Fruit fly (Drosophila melanogaster) whole organism, pupa: ENCODE data around the gene CG15347.

ENCODE experiments used
- CG10348 ChIP-seq: fragments of 200-800 bp; sonication (Bioruptor generic); IDR thresholded peaks from 2 replicates; pipeline ENCODE4 v1.3.6; 2022; ENCODE audit warnings: missing biosample characterization, missing genetic modification characterization
- CG12605 ChIP-seq: fragments of 200-800 bp; sonication (Bioruptor generic); IDR thresholded peaks from 2 replicates; pipeline ENCODE4 v1.3.6; 2022; ENCODE audit warnings: missing biosample characterization, missing genetic modification characterization
- CG13204 ChIP-seq: fragments of 200-800 bp; sonication (Bioruptor generic); optimal IDR thresholded peaks from 2 replicates; lab custom pipeline; 2018; ENCODE audit warnings: missing biosample characterization, mild to moderate bottlenecking, missing genetic modification characterization, moderate library complexity
- CG14655 ChIP-seq: fragments of 200-800 bp; sonication (Bioruptor generic); optimal IDR thresholded peaks from 3 replicates; lab custom pipeline; 2017; ENCODE audit warnings: mild to moderate bottlenecking, missing biosample characterization, missing genetic modification reagents, missing genetic modification characterization
- CG15710 ChIP-seq: fragments of 200-800 bp; sonication (Bioruptor generic); optimal IDR thresholded peaks from 2 replicates; lab custom pipeline; 2018; ENCODE audit warnings: missing biosample characterization, mild to moderate bottlenecking, missing genetic modification characterization, moderate library complexity
- CG17806 ChIP-seq: fragments of 200-800 bp; sonication (Bioruptor generic); optimal IDR thresholded peaks from 2 replicates; lab custom pipeline; 2018; ENCODE audit warnings: missing biosample characterization, mild to moderate bottlenecking, missing genetic modification characterization, moderate library complexity
- CG32121 ChIP-seq: fragments of 200-800 bp; sonication (Bioruptor generic); IDR thresholded peaks from 2 replicates; pipeline ENCODE4 v1.3.6; 2022; ENCODE audit warnings: missing biosample characterization, missing genetic modification characterization
- CG34367 ChIP-seq: fragments of 200-800 bp; sonication (Bioruptor generic); optimal IDR thresholded peaks from 2 replicates; lab custom pipeline; 2018; ENCODE audit warnings: missing biosample characterization, mild to moderate bottlenecking, missing genetic modification characterization
- CG4496 ChIP-seq: fragments of 200-800 bp; sonication (Bioruptor generic); IDR thresholded peaks from 3 replicates; pipeline ENCODE4 v1.3.6; 2022; ENCODE audit warnings: missing biosample characterization, missing genetic modification characterization
- CG8159 ChIP-seq: fragments of 200-800 bp; sonication (Bioruptor generic); optimal IDR thresholded peaks from 3 replicates; lab custom pipeline; 2018; ENCODE audit warnings: missing biosample characterization, mild to moderate bottlenecking, missing genetic modification characterization, moderate library complexity
- CG8301 ChIP-seq: fragments of 200-800 bp; sonication (Bioruptor generic); optimal IDR thresholded peaks from 2 replicates; lab custom pipeline; 2018; ENCODE audit warnings: missing biosample characterization, mild to moderate bottlenecking, missing genetic modification characterization
- CG9948 ChIP-seq: fragments of 200-800 bp; sonication (Bioruptor generic); optimal IDR thresholded peaks from 2 replicates; lab custom pipeline; 2018; ENCODE audit warnings: missing biosample characterization, mild to moderate bottlenecking, missing genetic modification characterization, moderate library complexity
- D1 ChIP-seq: fragments of 200-800 bp; sonication (Bioruptor generic); optimal IDR thresholded peaks from 2 replicates; lab custom pipeline; 2018; ENCODE audit warnings: missing biosample characterization, mild to moderate bottlenecking, missing genetic modification characterization, moderate library complexity
- EcR ChIP-seq: fragments of 200-800 bp; sonication (Bioruptor generic); optimal IDR thresholded peaks from 3 replicates; lab custom pipeline; 2019; ENCODE audit warnings: missing biosample characterization, missing genetic modification characterization, mild to moderate bottlenecking, moderate library complexity, missing genetic modification reagents
- Ets98B ChIP-seq: fragments of 200-800 bp; sonication (Bioruptor generic); IDR thresholded peaks from 2 replicates; pipeline ENCODE4 v1.3.6; 2022; ENCODE audit warnings: missing biosample characterization, missing genetic modification characterization
- Pif1A ChIP-seq: fragments of 200-800 bp; sonication (Bioruptor generic); optimal IDR thresholded peaks from 3 replicates; lab custom pipeline; 2016; ENCODE audit warnings: missing biosample characterization, missing genetic modification characterization
- Pif1B ChIP-seq: fragments of 200-800 bp; sonication (Bioruptor generic); optimal IDR thresholded peaks from 3 replicates; lab custom pipeline; 2016; ENCODE audit warnings: missing biosample characterization, missing genetic modification characterization
- Snoo ChIP-seq: fragments of 200-800 bp; sonication (Bioruptor generic); optimal IDR thresholded peaks from 3 replicates; lab custom pipeline; 2017; ENCODE audit warnings: missing biosample characterization, mild to moderate bottlenecking, missing genetic modification characterization, inconsistent platforms
- fd96Ca ChIP-seq: fragments of 200-800 bp; sonication (Bioruptor generic); IDR thresholded peaks from 3 replicates; pipeline ENCODE4 v1.3.6; 2022; ENCODE audit warnings: missing biosample characterization, missing genetic modification characterization
- gl ChIP-seq: fragments of 200-800 bp; sonication (Bioruptor generic); optimal IDR thresholded peaks from 2 replicates; lab custom pipeline; 2018; ENCODE audit warnings: missing biosample characterization, mild to moderate bottlenecking, missing genetic modification characterization
- rn ChIP-seq: fragments of 200-800 bp; sonication (Bioruptor generic); IDR thresholded peaks from 2 replicates; pipeline ENCODE4 v1.3.6; 2022; ENCODE audit warnings: missing biosample characterization, missing genetic modification characterization

CG15347 gene

dm6 chrX:8489485-8489970 is 28.8 kb upstream of the CG15347 start, which contains the start of gene otu:
Gene otu, minus strand, starts transcription at chrX:8489535.
- TF ChIP-seq CG4496 (GFP tag; lab: Robert Waterston, UW), result no peak

dm6 chrX:8489048-8489447 is 28.4 kb upstream of the CG15347 start, which contains the start of gene CG33181:
Gene CG33181, plus strand, starts transcription at chrX:8489348.
- TF ChIP-seq CG15710 (tag; lab: Kevin White, UChicago) (no peak), rn (GFP tag; lab: Robert Waterston, UW) (no peak), CG4496 (GFP tag; lab: Robert Waterston, UW) (no peak), CG17806 (tag; lab: Kevin White, UChicago) (no peak), Ets98B (GFP tag; lab: Robert Waterston, UW) (no peak), CG10348 (GFP tag; lab: Robert Waterston, UW) (no peak), D1 (tag; lab: Kevin White, UChicago) (no peak), CG8159 (tag; lab: Kevin White, UChicago) (no peak), CG32121 (GFP tag; lab: Robert Waterston, UW) (no peak), Snoo (tag; lab: Kevin White, UChicago) (no peak), CG8301 (tag; lab: Kevin White, UChicago) (no peak), Pif1B (GFP tag; lab: Kevin White, UChicago) (no peak), CG12605 (no peak)

dm6 chrX:8484778-8485177 is 24.1 kb upstream of the CG15347 start:
- no peak for TF ChIP-seq D1 (tag; lab: Kevin White, UChicago)
- TF ChIP-seq Pif1B (GFP tag; lab: Kevin White, UChicago), result no peak
- no peak for TF ChIP-seq CG4496 (GFP tag; lab: Robert Waterston, UW)
- TF ChIP-seq EcR (GFP tag; lab: Kevin White, UChicago), result no peak
- TF ChIP-seq rn (GFP tag; lab: Robert Waterston, UW), result no peak
- no peak for TF ChIP-seq Ets98B (GFP tag; lab: Robert Waterston, UW)
- TF ChIP-seq, all 21 proteins: peak for 0

- TF ChIP-seq CG9948 (tag; lab: Kevin White, UChicago) (no peak), EcR (GFP tag; lab: Kevin White, UChicago) (no peak), CG8301 (tag; lab: Kevin White, UChicago) (no peak), CG32121 (GFP tag; lab: Robert Waterston, UW) (no peak), CG14655 (no peak), CG4496 (GFP tag; lab: Robert Waterston, UW) (no peak), rn (GFP tag; lab: Robert Waterston, UW) (no peak), gl (tag; lab: Kevin White, UChicago) (no peak), CG17806 (tag; lab: Kevin White, UChicago) (no peak), Snoo (tag; lab: Kevin White, UChicago) (no peak), CG8159 (tag; lab: Kevin White, UChicago) (no peak), fd96Ca (GFP tag; lab: Robert Waterston, UW) (no peak), CG12605 (no peak), Ets98B (GFP tag; lab: Robert Waterston, UW) (no peak), Pif1A (GFP tag; lab: Kevin White, UChicago) (no peak), Pif1B (GFP tag; lab: Kevin White, UChicago) (no peak), CG15710 (tag; lab: Kevin White, UChicago) (no peak), CG34367 (tag; lab: Kevin White, UChicago) (no peak), D1 (tag; lab: Kevin White, UChicago) (no peak), CG13204 (GFP tag; lab: Kevin White, UChicago) (no peak)
Measured at dm6 chrX:8483671-8484070, 23.0 kb upstream of the CG15347 start, which contains the start of gene CG33223. Gene CG33223, minus strand, starts transcription at chrX:8483885.

dm6 chrX:8481462-8481861 is 20.8 kb upstream of the CG15347 start, which contains the start of gene Cp38:
Gene Cp38, plus strand, starts transcription at chrX:8481837.
- no peak for TF ChIP-seq Pif1A (GFP tag; lab: Kevin White, UChicago)

dm6 chrX:8479031-8479568 is 18.4 kb upstream of the CG15347 start, which contains the start of gene Cp36:
Gene Cp36, plus strand, starts transcription at chrX:8479319.
- no peak for TF ChIP-seq CG12605
- TF ChIP-seq Pif1A (GFP tag; lab: Kevin White, UChicago), result no peak
- TF ChIP-seq CG34367 (tag; lab: Kevin White, UChicago), result no peak
- TF ChIP-seq rn (GFP tag; lab: Robert Waterston, UW), result no peak
- TF ChIP-seq CG9948 (tag; lab: Kevin White, UChicago), result no peak
- no peak for TF ChIP-seq Pif1B (GFP tag; lab: Kevin White, UChicago)
- no peak for TF ChIP-seq fd96Ca (GFP tag; lab: Robert Waterston, UW)
- TF ChIP-seq CG32121 (GFP tag; lab: Robert Waterston, UW), result no peak
- no peak for TF ChIP-seq Snoo (tag; lab: Kevin White, UChicago)
- TF ChIP-seq CG10348 (GFP tag; lab: Robert Waterston, UW), result no peak
- TF ChIP-seq D1 (tag; lab: Kevin White, UChicago), result no peak
- TF ChIP-seq CG14655, result no peak
- TF ChIP-seq CG8159 (tag; lab: Kevin White, UChicago), result no peak
- TF ChIP-seq CG17806 (tag; lab: Kevin White, UChicago), result no peak
- TF ChIP-seq Ets98B (GFP tag; lab: Robert Waterston, UW), result no peak
- no peak for TF ChIP-seq CG13204 (GFP tag; lab: Kevin White, UChicago)
- TF ChIP-seq CG8301 (tag; lab: Kevin White, UChicago), result no peak
